Fruit fly (Drosophila melanogaster) whole organism, embryonic: ENCODE measurements around the gene CG32161.

Experiments used
- Atf-2 ChIP-seq: fragments of 200-800 bp; sonication (Bioruptor generic); optimal IDR thresholded peaks from 2 replicates; lab custom pipeline; 2016; ENCODE audit warnings: missing biosample characterization, missing genetic modification characterization
- Blimp-1 ChIP-seq: fragments of 200-800 bp; sonication (Bioruptor generic); optimal IDR thresholded peaks from 3 replicates; lab custom pipeline; 2018; ENCODE audit warnings: missing biosample characterization, missing genetic modification characterization, mild to moderate bottlenecking, moderate library complexity, missing genetic modification reagents
- CG11085 ChIP-seq: fragments of 200-800 bp; sonication (Bioruptor generic); IDR thresholded peaks from 2 replicates; pipeline ENCODE4 v1.3.6; 2022; ENCODE audit warnings: missing biosample characterization, missing genetic modification characterization
- CG12769 ChIP-seq: fragments of 200-800 bp; sonication (Bioruptor generic); optimal IDR thresholded peaks from 2 replicates; lab custom pipeline; 2019; ENCODE audit warnings: missing biosample characterization, mild to moderate bottlenecking, missing genetic modification characterization, moderate library complexity
- CG17186 ChIP-seq: fragments of 200-800 bp; sonication (Bioruptor generic); optimal IDR thresholded peaks from 3 replicates; lab custom pipeline; 2017; ENCODE audit warnings: missing biosample characterization, missing genetic modification reagents, missing genetic modification characterization
- CG1832 ChIP-seq: fragments of 200-800 bp; sonication (Bioruptor generic); optimal IDR thresholded peaks from 2 replicates; lab custom pipeline; 2017; ENCODE audit warnings: missing biosample characterization, mild to moderate bottlenecking, missing genetic modification characterization, inconsistent platforms
- CG30020 ChIP-seq: fragments of 200-800 bp; optimal IDR thresholded peaks from 2 replicates; lab custom pipeline; 2019; ENCODE audit warnings: missing biosample characterization, mild to moderate bottlenecking, missing genetic modification characterization, moderate library complexity
- CG34376 ChIP-seq: fragments of 200-800 bp; sonication (Bioruptor generic); optimal IDR thresholded peaks from 2 replicates; lab custom pipeline; 2018; ENCODE audit warnings: missing biosample characterization, mild to moderate bottlenecking, missing genetic modification characterization
- CG3838 ChIP-seq: fragments of 200-800 bp; sonication (Bioruptor generic); optimal IDR thresholded peaks from 3 replicates; lab custom pipeline; 2016; ENCODE audit warnings: missing biosample characterization, missing genetic modification characterization
- CG4282 ChIP-seq: fragments of 200-800 bp; sonication (Bioruptor generic); optimal IDR thresholded peaks from 2 replicates; lab custom pipeline; 2016; ENCODE audit warnings: missing biosample characterization, missing genetic modification characterization
- CG4707 ChIP-seq: fragments of 200-800 bp; sonication (Bioruptor generic); optimal IDR thresholded peaks from 2 replicates; lab custom pipeline; 2018; ENCODE audit warnings: missing biosample characterization, mild to moderate bottlenecking, missing genetic modification characterization, moderate library complexity
- CG6683 ChIP-seq: fragments of 200-800 bp; sonication (Bioruptor generic); optimal IDR thresholded peaks from 2 replicates; lab custom pipeline; 2017; ENCODE audit warnings: missing biosample characterization, mild to moderate bottlenecking, missing genetic modification characterization, missing genetic modification reagents
- Deaf1 ChIP-seq: fragments of 200-800 bp; optimal IDR thresholded peaks from 3 replicates; lab custom pipeline; 2019; ENCODE audit warnings: missing biosample characterization, mild to moderate bottlenecking, missing genetic modification characterization, moderate library complexity
- Dfd ChIP-seq, 2 experiments: fragments of >200 bp; optimal IDR thresholded peaks; 2 replicates each; lab custom pipeline; 2017; ENCODE audit warnings: missing biosample characterization in 2 of 2, missing genetic modification characterization in 2 of 2
- Dip2 ChIP-seq: fragments of 200-800 bp; sonication (Bioruptor generic); IDR thresholded peaks from 2 replicates; pipeline ENCODE4 v1.3.6; 2022; ENCODE audit warnings: missing biosample characterization, missing genetic modification characterization
- Ets65A ChIP-seq: fragments of 200-800 bp; sonication (Bioruptor generic); peaks from one replicate; lab custom pipeline; 2016; ENCODE audit warnings: missing biosample characterization, missing genetic modification characterization
- HLH3B ChIP-seq: fragments of 200-800 bp; sonication (Bioruptor generic); IDR thresholded peaks from 2 replicates; pipeline ENCODE4 v1.3.6; 2022; ENCODE audit warnings: missing biosample characterization, missing genetic modification characterization
- Hr51 ChIP-seq, 2 experiments: fragments of 200-800 bp; sonication (Bioruptor generic); optimal IDR thresholded peaks; 2 replicates in 1 of 2; 3 replicates in 1 of 2; lab custom pipeline; 2016 to 2018; ENCODE audit warnings: missing biosample characterization in 2 of 2, missing genetic modification characterization in 2 of 2, mild to moderate bottlenecking in 1 of 2, moderate library complexity in 1 of 2
- Hr78 ChIP-seq, 2 experiments: fragments of 200-800 bp in 1 of 2; fragments of >200 bp in 1 of 2; sonication (Bioruptor generic) in 1 of 2; optimal IDR thresholded peaks; 2 replicates each; lab custom pipeline; 2017 to 2019; ENCODE audit warnings: missing biosample characterization in 2 of 2, missing genetic modification characterization in 2 of 2, mild to moderate bottlenecking in 1 of 2, moderate library complexity in 1 of 2
- Med ChIP-seq: fragments of 200-800 bp; sonication (Bioruptor generic); peaks from one replicate; lab custom pipeline; 2016; ENCODE audit warnings: missing biosample characterization, missing genetic modification characterization, mild to moderate bottlenecking, inconsistent platforms, moderate library complexity
- Six4 ChIP-seq: fragments of 200-800 bp; sonication (Bioruptor generic); optimal IDR thresholded peaks from 2 replicates; lab custom pipeline; 2016; ENCODE audit warnings: missing biosample characterization, missing genetic modification characterization
- Trl ChIP-seq, 3 experiments: fragments of >200 bp in 2 of 3; fragments of 200-800 bp in 1 of 3; sonication (Bioruptor generic) in 1 of 3; optimal IDR thresholded peaks; 2 replicates in 1 of 3; 3 replicates in 2 of 3; lab custom pipeline; 2016 to 2017; ENCODE audit warnings: missing biosample characterization in 1 of 3, missing genetic modification characterization in 1 of 3
- Usf ChIP-seq: fragments of 200-800 bp; sonication (Bioruptor generic); optimal IDR thresholded peaks from 2 replicates; lab custom pipeline; 2017; ENCODE audit warnings: missing genotype, missing biosample characterization, missing genetic modification characterization
- bcd ChIP-seq: fragments of 200-800 bp; sonication (Bioruptor generic); optimal IDR thresholded peaks from 2 replicates; lab custom pipeline; 2017; ENCODE audit warnings: missing biosample characterization, mild to moderate bottlenecking, missing genetic modification characterization
- bowl ChIP-seq: fragments of 200-800 bp; sonication (Bioruptor generic); IDR thresholded peaks from 2 replicates; pipeline ENCODE4 v1.3.6; 2022; ENCODE audit warnings: missing biosample characterization, missing genetic modification characterization
- bsh ChIP-seq, 2 experiments: fragments of 200-800 bp; sonication (Bioruptor generic); optimal IDR thresholded peaks; 2 replicates each; lab custom pipeline; 2017 to 2018; ENCODE audit warnings: mild to moderate bottlenecking in 2 of 2, missing biosample characterization in 2 of 2, missing genetic modification characterization in 2 of 2, moderate library complexity in 1 of 2
- cas ChIP-seq: fragments of 200-800 bp; sonication (Bioruptor generic); IDR thresholded peaks from 2 replicates; pipeline ENCODE4 v1.3.6; 2022; ENCODE audit warnings: missing biosample characterization, missing genetic modification characterization
- cg ChIP-seq: fragments of 200-800 bp; sonication (Bioruptor generic); optimal IDR thresholded peaks from 3 replicates; lab custom pipeline; 2019; ENCODE audit warnings: missing biosample characterization, mild to moderate bottlenecking, missing genetic modification characterization, moderate library complexity
- chinmo ChIP-seq: fragments of 200-800 bp; sonication (Bioruptor generic); IDR thresholded peaks from 4 replicates; pipeline ENCODE4 v1.3.6; 2022; ENCODE audit warnings: missing biosample characterization, missing genetic modification characterization; ENCODE audit not compliant: partially characterized antibody
- emc ChIP-seq: fragments of 200-800 bp; sonication (Bioruptor generic); optimal IDR thresholded peaks from 2 replicates; lab custom pipeline; 2016; ENCODE audit warnings: missing biosample characterization, missing genetic modification characterization
- exex ChIP-seq: fragments of 200-800 bp; sonication (Bioruptor generic); optimal IDR thresholded peaks from 4 replicates; lab custom pipeline; 2018; ENCODE audit warnings: missing biosample characterization, mild to moderate bottlenecking, missing genetic modification characterization, moderate library complexity
- fru ChIP-seq: fragments of >200 bp; optimal IDR thresholded peaks from 2 replicates; lab custom pipeline; 2017
- ftz-f1 ChIP-seq: fragments of 200-800 bp; sonication (Bioruptor generic); optimal IDR thresholded peaks from 2 replicates; lab custom pipeline; 2016; ENCODE audit warnings: missing biosample characterization, missing genetic modification characterization
- gem ChIP-seq: fragments of 200-800 bp; sonication (Bioruptor generic); optimal IDR thresholded peaks from 2 replicates; lab custom pipeline; 2019; ENCODE audit warnings: missing biosample characterization, mild to moderate bottlenecking, missing genetic modification characterization, moderate library complexity
- gsb-n ChIP-seq: fragments of 200-800 bp; sonication (Bioruptor generic); optimal IDR thresholded peaks from 3 replicates; lab custom pipeline; 2018; ENCODE audit warnings: missing biosample characterization, mild to moderate bottlenecking, missing genetic modification characterization
- jumu ChIP-seq: fragments of 200-800 bp; sonication (Bioruptor generic); optimal IDR thresholded peaks from 3 replicates; lab custom pipeline; 2016; ENCODE audit warnings: missing biosample characterization, missing genetic modification characterization
- kah ChIP-seq: fragments of 200-800 bp; sonication (Bioruptor generic); optimal IDR thresholded peaks from 2 replicates; lab custom pipeline; 2018; ENCODE audit warnings: missing biosample characterization, mild to moderate bottlenecking, missing genetic modification characterization
- ken ChIP-seq: fragments of 200-800 bp; sonication (Bioruptor generic); IDR thresholded peaks from 3 replicates; pipeline ENCODE4 v1.3.6; 2022; ENCODE audit warnings: missing biosample characterization, missing genetic modification characterization
- oc ChIP-seq: fragments of 200-800 bp; sonication (Bioruptor generic); optimal IDR thresholded peaks from 2 replicates; lab custom pipeline; 2018; ENCODE audit warnings: missing biosample characterization, mild to moderate bottlenecking, missing genetic modification characterization, moderate library complexity
- otp ChIP-seq: fragments of 200-800 bp; sonication (Bioruptor generic); IDR thresholded peaks from 3 replicates; pipeline ENCODE4, ENCODE4 v1.3.6; 2022; ENCODE audit warnings: missing biosample characterization, missing genetic modification characterization
- sqz ChIP-seq: fragments of 200-800 bp; sonication (Bioruptor generic); optimal IDR thresholded peaks from 3 replicates; lab custom pipeline; 2018; ENCODE audit warnings: missing biosample characterization, mild to moderate bottlenecking, missing genetic modification characterization
- trem ChIP-seq: fragments of 200-800 bp; optimal IDR thresholded peaks from 3 replicates; lab custom pipeline; 2019; ENCODE audit warnings: missing biosample characterization, mild to moderate bottlenecking, missing genetic modification characterization, moderate library complexity
- unpg ChIP-seq: fragments of 200-800 bp; sonication (Bioruptor generic); optimal IDR thresholded peaks from 3 replicates; lab custom pipeline; 2018; ENCODE audit warnings: missing biosample characterization, mild to moderate bottlenecking, missing genetic modification characterization, moderate library complexity
- vvl ChIP-seq: fragments of 200-800 bp; sonication (Bioruptor generic); IDR thresholded peaks from 2 replicates; pipeline ENCODE4 v1.3.6; 2022; ENCODE audit warnings: missing biosample characterization, missing genetic modification characterization

Gene CG32161

dm6 chr3L:16825195-16825594, 20.8 kb upstream of the CG32161 start (continued):
- TF ChIP-seq CG4707, result no peak
- TF ChIP-seq CG17186 (GFP tag; lab: Kevin White, UChicago), result no peak
- TF ChIP-seq oc (tag; lab: Kevin White, UChicago), result no peak
- no peak for TF ChIP-seq jumu (GFP tag; lab: Kevin White, UChicago)
- peak; percentile 23 for TF ChIP-seq Blimp-1 (GFP tag; lab: Kevin White, UChicago)
- TF ChIP-seq Hr51 (GFP tag; optimal IDR thresholded peaks at IDR 0.05; lab: Kevin White, UChicago), result peak in 1 of 2 experiments; percentile 75
- TF ChIP-seq bsh (GFP tag; optimal IDR thresholded peaks at IDR 0.05; lab: Kevin White, UChicago), result peak in 1 of 2 experiments; percentile 10

dm6 chr3L:16828967-16829366, 17.1 kb upstream of the CG32161 start, which contains the start of gene CG13024:
TSS of gene CG13024 (minus strand) at chr3L:16829074.
- TF ChIP-seq Med (GFP tag; lab: Kevin White, UChicago) (peak; percentile 53), bowl (GFP tag; lab: Robert Waterston, UW) (0 out of 2 replicates have a peak, but pooled peaks have one; percentile 5), otp (GFP tag; lab: Robert Waterston, UW) (peak; percentile 28; the same call in 1 of the 3 replicates), cg (GFP tag; lab: Kevin White, UChicago) (peak; percentile 43), jumu (GFP tag; lab: Kevin White, UChicago) (no peak), exex (tag; lab: Kevin White, UChicago) (no peak), bcd (GFP tag; lab: Kevin White, UChicago) (no peak), HLH3B (GFP tag; lab: Robert Waterston, UW) (0 out of 2 replicates have a peak, but pooled peaks have one; percentile 5), CG11085 (GFP tag; lab: Robert Waterston, UW) (no peak), chinmo (GFP tag; lab: Robert Waterston, UW) (peak; percentile 80; the same call in 2 of the 4 replicates), CG3838 (GFP tag; lab: Kevin White, UChicago) (no peak), Deaf1 (tag; lab: Kevin White, UChicago) (peak; percentile 41), Dfd (GFP tag; optimal IDR thresholded peaks at IDR 0.05; lab: Kevin White, UChicago) (peak in 1 of 2 experiments; percentile 8)

dm6 chr3L:16829983-16830382, 16.0 kb upstream of the CG32161 start:
- TF ChIP-seq Hr78 (GFP tag; optimal IDR thresholded peaks at IDR 0.05; lab: Kevin White, UChicago) (peak in 1 of 2 experiments; percentile 11), Deaf1 (tag; lab: Kevin White, UChicago) (no peak), chinmo (GFP tag; lab: Robert Waterston, UW) (no peak), oc (tag; lab: Kevin White, UChicago) (peak; percentile 37), CG30020 (tag; lab: Kevin White, UChicago) (no peak), Dip2 (GFP tag; lab: Robert Waterston, UW) (no peak), Ets65A (GFP tag; lab: Kevin White, UChicago) (peak; percentile 87), emc (GFP tag; lab: Kevin White, UChicago) (no peak), CG6683 (GFP tag; lab: Kevin White, UChicago) (no peak), Usf (GFP tag; lab: Kevin White, UChicago) (no peak), trem (tag; lab: Kevin White, UChicago) (no peak), CG34376 (GFP tag; lab: Kevin White, UChicago) (no peak), Blimp-1 (GFP tag; lab: Kevin White, UChicago) (peak; percentile 59), gem (no peak), CG4282 (GFP tag; lab: Kevin White, UChicago) (no peak), vvl (0 out of 2 replicates have a peak, but pooled peaks have one; percentile 7), gsb-n (peak; percentile 18), CG12769 (tag; lab: Kevin White, UChicago) (peak; percentile 35), Trl (optimal IDR thresholded peaks at IDR 0.05; lab: Kevin White, UChicago) (peak; percentile 10 to 40), Trl (GFP tag; optimal IDR thresholded peaks at IDR 0.05; lab: Kevin White, UChicago) (no peak), ken (0 out of 3 replicates have a peak, but pooled peaks have one; percentile 15), kah (GFP tag; lab: Kevin White, UChicago) (no peak), cas (GFP tag; lab: Robert Waterston, UW) (no peak), CG1832 (GFP tag; lab: Kevin White, UChicago) (peak; percentile 29), unpg (GFP tag; lab: Kevin White, UChicago) (no peak), Atf-2 (GFP tag; lab: Kevin White, UChicago) (no peak), Six4 (GFP tag; lab: Kevin White, UChicago) (no peak), sqz (GFP tag; lab: Kevin White, UChicago) (peak; percentile 18), fru (lab: Kevin White, UChicago) (no peak), ftz-f1 (GFP tag; lab: Kevin White, UChicago) (peak; percentile 44)
